Worm (Caenorhabditis elegans): ENCODE data around the gene cav-1.

ce11 chrIV:9784689-9785088, 12.4 kb downstream of the cav-1 start, which contains the start of gene sre-4:
- TF ChIP-seq nhr-23 (tag; optimal IDR thresholded peaks at IDR 0.05) (no peak), ceh-82 (tag; optimal IDR thresholded peaks at IDR 0.05) (no peak), nhr-76 (tag; optimal IDR thresholded peaks at IDR 0.05) (no peak), nhr-25 (tag; optimal IDR thresholded peaks at IDR 0.05) (no peak), mml-1 (tag; optimal IDR thresholded peaks at IDR 0.05) (no peak), mdl-1 (tag; optimal IDR thresholded peaks at IDR 0.05) (no peak)

Data from whole organism, L3 larva.